Worm (Caenorhabditis elegans): ENCODE measurements around the gene pnk-4.

ce11 chrX:5111894-5112293, 24.3 kb downstream of the pnk-4 start:
- TF ChIP-seq tbx-9 (tag; optimal IDR thresholded peaks at IDR 0.05; ENCODE audit: borderline replicate concordance) (no peak), ztf-28 (GFP tag; IDR thresholded peaks at IDR 0.05) (no peak), ama-1 (optimal IDR thresholded peaks at IDR 0.05) (no peak), ama-1 (GFP tag; optimal IDR thresholded peaks at IDR 0.05) (no peak), ceh-100 (GFP tag; IDR thresholded peaks at IDR 0.05) (no peak), nfyb-1 (GFP tag; IDR thresholded peaks at IDR 0.05) (no peak), Y95B8A.8 (GFP tag; IDR thresholded peaks at IDR 0.05) (no peak), nfya-1 (tag; optimal IDR thresholded peaks at IDR 0.05; ENCODE audit: borderline replicate concordance, insufficient read depth) (no peak), dpff-1 (tag; optimal IDR thresholded peaks at IDR 0.05) (no peak), F33H1.4 (GFP tag; IDR thresholded peaks at IDR 0.05) (no peak), snpc-4 (GFP tag; optimal IDR thresholded peaks at IDR 0.05) (no peak), snpc-4 (tag; optimal IDR thresholded peaks at IDR 0.05) (no peak), cebp-2 (GFP tag; IDR thresholded peaks at IDR 0.05) (no peak)
